Fruit fly (Drosophila melanogaster) whole organism, embryonic: ENCODE measurements around the gene AP-1mu.
A peak's percentile ranks its signal among the peaks of the same experiment; 100 is the strongest.

Experiments
- Asciz ChIP-seq: fragments of 200-800 bp; sonication (Bioruptor generic); optimal IDR thresholded peaks from 2 replicates; lab custom pipeline; 2017; ENCODE audit warnings: missing biosample characterization, mild to moderate bottlenecking, missing genetic modification characterization, missing genetic modification reagents
- CG10209 ChIP-seq: fragments of 200-800 bp; sonication (Bioruptor generic); optimal IDR thresholded peaks from 3 replicates; lab custom pipeline; 2017; ENCODE audit warnings: missing biosample characterization, mild to moderate bottlenecking, missing genetic modification characterization, missing genetic modification reagents
- CG1024 ChIP-seq: fragments of 200-800 bp; sonication (Bioruptor generic); IDR thresholded peaks from 2 replicates; pipeline ENCODE4 v1.3.6; 2022; ENCODE audit warnings: missing biosample characterization, missing genetic modification characterization
- CG10565 ChIP-seq: fragments of 200-800 bp; sonication (Bioruptor generic); optimal IDR thresholded peaks from 3 replicates; lab custom pipeline; 2016; ENCODE audit warnings: missing biosample characterization, mild to moderate bottlenecking, missing genetic modification characterization
- CG11247 ChIP-seq: fragments of 200-800 bp; sonication (Bioruptor generic); IDR thresholded peaks from 2 replicates; pipeline ENCODE4 v1.3.6; 2022; ENCODE audit warnings: missing biosample characterization, missing genetic modification characterization
- CG16779 ChIP-seq: fragments of 200-800 bp; sonication (Bioruptor generic); IDR thresholded peaks from 2 replicates; pipeline ENCODE4 v1.3.6; 2022; ENCODE audit warnings: missing biosample characterization, missing genetic modification characterization
- CG16863 ChIP-seq: fragments of 200-800 bp; sonication (Bioruptor generic); optimal IDR thresholded peaks from 3 replicates; lab custom pipeline; 2016; ENCODE audit warnings: missing biosample characterization, missing genetic modification characterization
- CG17385 ChIP-seq: fragments of 200-800 bp; sonication (Bioruptor generic); optimal IDR thresholded peaks from 3 replicates; lab custom pipeline; 2018; ENCODE audit warnings: missing biosample characterization, mild to moderate bottlenecking, missing genetic modification characterization
- CG18262 ChIP-seq: fragments of 200-800 bp; optimal IDR thresholded peaks from 3 replicates; lab custom pipeline; 2019; ENCODE audit warnings: missing biosample characterization, mild to moderate bottlenecking, missing genetic modification characterization, moderate library complexity
- CG18476 ChIP-seq: fragments of 200-800 bp; sonication (Bioruptor generic); optimal IDR thresholded peaks from 2 replicates; lab custom pipeline; 2016; ENCODE audit warnings: missing biosample characterization, mild to moderate bottlenecking, missing genetic modification characterization
- CG2202 ChIP-seq: fragments of 200-800 bp; sonication (Bioruptor generic); optimal IDR thresholded peaks from 2 replicates; lab custom pipeline; 2018; ENCODE audit warnings: missing biosample characterization, mild to moderate bottlenecking, missing genetic modification characterization
- CG42726 ChIP-seq: fragments of 200-800 bp; sonication (Bioruptor generic); IDR thresholded peaks from 2 replicates; pipeline ENCODE4 v1.3.6; 2022; ENCODE audit warnings: missing biosample characterization, missing genetic modification characterization; ENCODE audit not compliant: partially characterized antibody
- CG4404 ChIP-seq: fragments of 200-800 bp; sonication (Bioruptor generic); IDR thresholded peaks from 2 replicates; pipeline ENCODE4 v1.3.6; 2022; ENCODE audit warnings: missing biosample characterization, missing genetic modification characterization
- CG6175 ChIP-seq: fragments of 200-800 bp; sonication (Bioruptor generic); IDR thresholded peaks from 3 replicates; pipeline ENCODE4 v1.3.6; 2022; ENCODE audit warnings: missing biosample characterization, missing genetic modification characterization
- CG7839 ChIP-seq: fragments of 200-800 bp; sonication (Bioruptor generic); optimal IDR thresholded peaks from 3 replicates; lab custom pipeline; 2018; ENCODE audit warnings: missing biosample characterization, mild to moderate bottlenecking, missing genetic modification characterization, moderate library complexity
- CG7928 ChIP-seq: fragments of 200-800 bp; sonication (Bioruptor generic); optimal IDR thresholded peaks from 2 replicates; lab custom pipeline; 2017; ENCODE audit warnings: missing biosample characterization, mild to moderate bottlenecking, missing genetic modification characterization
- CG8765 ChIP-seq: fragments of 200-800 bp; sonication (Bioruptor generic); IDR thresholded peaks from 2 replicates; pipeline ENCODE4 v1.3.6; 2022; ENCODE audit warnings: missing biosample characterization, missing genetic modification characterization
- CG9215 ChIP-seq: fragments of 200-800 bp; sonication (Bioruptor generic); IDR thresholded peaks from 2 replicates; pipeline ENCODE4 v1.3.6; 2022; ENCODE audit warnings: missing biosample characterization, missing genetic modification characterization
- CkIIα-i1 ChIP-seq: fragments of 200-800 bp; sonication (Bioruptor generic); IDR thresholded peaks from 2 replicates; pipeline ENCODE4 v1.3.6; 2022; ENCODE audit warnings: missing biosample characterization, missing genetic modification characterization
- Dad ChIP-seq: fragments of 200-800 bp; sonication (Bioruptor generic); optimal IDR thresholded peaks from 3 replicates; lab custom pipeline; 2016; ENCODE audit warnings: missing biosample characterization, missing genetic modification characterization
- Deaf1 ChIP-seq: fragments of 200-800 bp; optimal IDR thresholded peaks from 3 replicates; lab custom pipeline; 2019; ENCODE audit warnings: missing biosample characterization, mild to moderate bottlenecking, missing genetic modification characterization, moderate library complexity
- HHEX ChIP-seq: fragments of 200-800 bp; sonication (Bioruptor generic); optimal IDR thresholded peaks from 3 replicates; lab custom pipeline; 2017; ENCODE audit warnings: missing biosample characterization, mild to moderate bottlenecking, missing genetic modification characterization, missing genetic modification reagents
- Hmr ChIP-seq: fragments of 200-800 bp; sonication (Bioruptor generic); optimal IDR thresholded peaks from 3 replicates; lab custom pipeline; 2017; ENCODE audit warnings: mild to moderate bottlenecking, missing biosample characterization, missing genetic modification reagents, missing genetic modification characterization
- MESR4 ChIP-seq: fragments of 200-800 bp; sonication (Bioruptor generic); optimal IDR thresholded peaks from 2 replicates; lab custom pipeline; 2018; ENCODE audit warnings: missing biosample characterization, mild to moderate bottlenecking, missing genetic modification characterization, moderate library complexity
- Max ChIP-seq: fragments of 200-800 bp; sonication (Bioruptor generic); optimal IDR thresholded peaks from 2 replicates; lab custom pipeline; 2016; ENCODE audit warnings: missing biosample characterization, mild to moderate bottlenecking, missing genetic modification characterization
- Oli ChIP-seq: fragments of 200-800 bp; sonication (Bioruptor generic); optimal IDR thresholded peaks from 2 replicates; lab custom pipeline; 2018; ENCODE audit warnings: missing biosample characterization, mild to moderate bottlenecking, missing genetic modification characterization, moderate library complexity
- Poxn ChIP-seq: fragments of 200-800 bp; sonication (Bioruptor generic); IDR thresholded peaks from 2 replicates; pipeline ENCODE4 v1.3.6; 2022; ENCODE audit warnings: missing biosample characterization, missing genetic modification characterization
- Ravus ChIP-seq: fragments of 200-800 bp; sonication (Bioruptor generic); IDR thresholded peaks from 2 replicates; pipeline ENCODE4 v1.3.6; 2022; ENCODE audit warnings: missing biosample characterization, missing genetic modification characterization
- Vsx1 ChIP-seq: fragments of 200-800 bp; sonication (Bioruptor generic); optimal IDR thresholded peaks from 2 replicates; lab custom pipeline; 2017; ENCODE audit warnings: missing biosample characterization, mild to moderate bottlenecking, missing genetic modification characterization, missing genetic modification reagents
- Xrp1 ChIP-seq: fragments of 200-800 bp; sonication (Bioruptor generic); IDR thresholded peaks from 2 replicates; pipeline ENCODE4 v1.3.6; 2022; ENCODE audit warnings: missing biosample characterization, missing genetic modification characterization
- ab ChIP-seq: fragments of 200-800 bp; sonication (Bioruptor generic); optimal IDR thresholded peaks from 2 replicates; lab custom pipeline; 2016; ENCODE audit warnings: missing biosample characterization, missing genetic modification characterization
- al ChIP-seq: fragments of 200-800 bp; sonication (Bioruptor generic); IDR thresholded peaks from 2 replicates; pipeline ENCODE4 v1.3.6; 2022; ENCODE audit warnings: missing biosample characterization, missing genetic modification characterization
- ara ChIP-seq: fragments of 200-800 bp; sonication (Bioruptor generic); IDR thresholded peaks from 2 replicates; pipeline ENCODE4 v1.3.6; 2022; ENCODE audit warnings: missing biosample characterization, missing genetic modification characterization
- bbx ChIP-seq: fragments of 200-800 bp; sonication (Bioruptor generic); IDR thresholded peaks from 2 replicates; pipeline ENCODE4 v1.3.6; 2022; ENCODE audit warnings: missing biosample characterization, missing genetic modification characterization; ENCODE audit not compliant: partially characterized antibody
- bcd ChIP-seq: fragments of 200-800 bp; sonication (Bioruptor generic); optimal IDR thresholded peaks from 2 replicates; lab custom pipeline; 2017; ENCODE audit warnings: missing biosample characterization, mild to moderate bottlenecking, missing genetic modification characterization
- dysf ChIP-seq: fragments of 200-800 bp; sonication (Bioruptor generic); IDR thresholded peaks from 3 replicates; pipeline ENCODE4 v1.3.6; 2022; ENCODE audit warnings: missing biosample characterization, missing genetic modification characterization
- gem ChIP-seq: fragments of 200-800 bp; sonication (Bioruptor generic); optimal IDR thresholded peaks from 2 replicates; lab custom pipeline; 2019; ENCODE audit warnings: missing biosample characterization, mild to moderate bottlenecking, missing genetic modification characterization, moderate library complexity
- kay ChIP-seq: fragments of 200-800 bp; sonication (Bioruptor generic); optimal IDR thresholded peaks from 2 replicates; lab custom pipeline; 2016; ENCODE audit warnings: missing biosample characterization, missing genetic modification characterization
- klu ChIP-seq: fragments of 200-800 bp; sonication (Bioruptor generic); IDR thresholded peaks from 2 replicates; pipeline ENCODE4 v1.3.6; 2022; ENCODE audit warnings: missing biosample characterization, missing genetic modification characterization
- mam ChIP-seq: fragments of 200-800 bp; sonication (Bioruptor generic); optimal IDR thresholded peaks from 3 replicates; lab custom pipeline; 2016; ENCODE audit warnings: missing biosample characterization, missing genetic modification characterization
- mld ChIP-seq: fragments of 200-800 bp; sonication (Bioruptor generic); IDR thresholded peaks from 3 replicates; pipeline ENCODE4 v1.3.6; 2022; ENCODE audit warnings: missing biosample characterization, missing genetic modification characterization; ENCODE audit not compliant: partially characterized antibody
- nmo ChIP-seq: fragments of 200-800 bp; sonication (Bioruptor generic); optimal IDR thresholded peaks from 2 replicates; lab custom pipeline; 2018; ENCODE audit warnings: missing biosample characterization, mild to moderate bottlenecking, missing genetic modification characterization, moderate library complexity
- pfk ChIP-seq: fragments of 200-800 bp; sonication (Bioruptor generic); optimal IDR thresholded peaks from 2 replicates; lab custom pipeline; 2018; ENCODE audit warnings: missing biosample characterization, mild to moderate bottlenecking, missing genetic modification characterization, moderate library complexity
- row ChIP-seq: fragments of 200-800 bp; sonication (Bioruptor generic); IDR thresholded peaks from 3 replicates; pipeline ENCODE4 v1.3.6; 2022; ENCODE audit warnings: missing biosample characterization, missing genetic modification characterization
- sim ChIP-seq: fragments of 200-800 bp; sonication (Bioruptor generic); IDR thresholded peaks from 2 replicates; pipeline ENCODE4 v1.3.6; 2022; ENCODE audit warnings: missing biosample characterization, missing genetic modification characterization
- sqz ChIP-seq: fragments of 200-800 bp; sonication (Bioruptor generic); optimal IDR thresholded peaks from 3 replicates; lab custom pipeline; 2018; ENCODE audit warnings: missing biosample characterization, mild to moderate bottlenecking, missing genetic modification characterization
- stc ChIP-seq: fragments of 200-800 bp; sonication (Bioruptor generic); IDR thresholded peaks from 2 replicates; pipeline ENCODE4 v1.3.6; 2022; ENCODE audit warnings: missing biosample characterization, missing genetic modification characterization
- stwl ChIP-seq: fragments of 200-800 bp; sonication (Bioruptor generic); optimal IDR thresholded peaks from 3 replicates; lab custom pipeline; 2018; ENCODE audit warnings: missing biosample characterization, mild to moderate bottlenecking, missing genetic modification characterization, moderate library complexity
- tap ChIP-seq: fragments of 200-800 bp; optimal IDR thresholded peaks from 3 replicates; lab custom pipeline; 2019; ENCODE audit warnings: missing biosample characterization, mild to moderate bottlenecking, missing genetic modification characterization, moderate library complexity
- tio ChIP-seq: fragments of 200-800 bp; sonication (Bioruptor generic); optimal IDR thresholded peaks from 2 replicates; lab custom pipeline; 2017; ENCODE audit warnings: missing biosample characterization, missing genetic modification characterization, inconsistent platforms
- wek ChIP-seq: fragments of 200-800 bp; sonication (Bioruptor generic); optimal IDR thresholded peaks from 3 replicates; lab custom pipeline; 2018; ENCODE audit warnings: missing biosample characterization, mild to moderate bottlenecking, missing genetic modification characterization, moderate library complexity

The AP-1mu gene

DNA sequence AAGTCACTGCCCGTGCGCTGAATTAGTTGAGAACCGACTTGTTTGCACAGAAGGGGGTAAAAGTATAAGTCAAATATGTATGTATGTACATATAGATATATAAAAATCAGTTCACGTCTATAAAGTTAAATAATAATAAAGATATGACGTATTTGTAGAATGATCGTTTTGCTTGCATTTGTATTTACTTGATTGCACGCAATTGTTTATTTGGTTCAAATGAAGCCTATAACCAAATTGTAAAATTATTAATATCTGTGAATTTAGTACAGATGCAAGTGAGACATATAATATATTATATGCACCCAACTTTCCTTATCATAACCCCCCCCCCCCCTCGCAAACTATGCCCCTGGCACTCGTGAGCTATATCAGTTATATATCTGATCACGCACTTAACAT is 41.2 kb upstream of the AP-1mu start (continued):
- TF ChIP-seq Vsx1 (GFP tag; lab: Kevin White, UChicago) (no peak), CG1024 (GFP tag; lab: Robert Waterston, UW) (no peak), CG10209 (GFP tag; lab: Kevin White, UChicago) (peak; percentile 60), CG42726 (GFP tag; lab: Robert Waterston, UW) (no peak), CG11247 (no peak), Hmr (GFP tag; lab: Kevin White, UChicago) (peak; percentile 65), Oli (tag; lab: Kevin White, UChicago) (peak; percentile 32), stwl (tag; lab: Kevin White, UChicago) (no peak), wek (GFP tag; lab: Kevin White, UChicago) (peak; percentile 31), dysf (peak; percentile 68; the same call in 2 of the 3 replicates), tap (peak; percentile 30), CG6175 (no peak), CG18476 (GFP tag; lab: Kevin White, UChicago) (no peak), Dad (no peak), CG16779 (no peak), tio (GFP tag; lab: Kevin White, UChicago) (peak; percentile 23), CG10565 (GFP tag; lab: Kevin White, UChicago) (no peak), Deaf1 (peak; percentile 36), nmo (peak; percentile 61), mam (GFP tag; lab: Kevin White, UChicago) (no peak), al (GFP tag; lab: Robert Waterston, UW) (peak; percentile 52; the same call in 1 of the 2 replicates), CG2202 (tag; lab: Kevin White, UChicago) (peak; percentile 31), MESR4 (GFP tag; lab: Kevin White, UChicago) (no peak), bcd (peak; percentile 25), klu (GFP tag; lab: Robert Waterston, UW) (no peak), Xrp1 (GFP tag; lab: Robert Waterston, UW) (peak; percentile 50), CG7928 (GFP tag; lab: Kevin White, UChicago) (peak; percentile 37), pfk (GFP tag; lab: Kevin White, UChicago) (no peak), bbx (no peak), Max (GFP tag; lab: Kevin White, UChicago) (no peak), CkIIα-i1 (no peak), CG9215 (peak; percentile 53), CG18262 (tag; lab: Kevin White, UChicago) (peak; percentile 56), CG8765 (GFP tag; lab: Robert Waterston, UW) (no peak), gem (tag; lab: Kevin White, UChicago) (peak; percentile 57), CG16863 (GFP tag; lab: Kevin White, UChicago) (no peak), Poxn (GFP tag; lab: Robert Waterston, UW) (no peak), mld (GFP tag; lab: Robert Waterston, UW) (no peak), CG4404 (GFP tag; lab: Robert Waterston, UW) (no peak), HHEX (peak; percentile 55), CG7839 (tag; lab: Kevin White, UChicago) (peak; percentile 71), CG17385 (GFP tag; lab: Kevin White, UChicago) (peak; percentile 40), sqz (GFP tag; lab: Kevin White, UChicago) (peak; percentile 27), ab (no peak), Asciz (GFP tag; lab: Kevin White, UChicago) (peak; percentile 63), ara (GFP tag; lab: Robert Waterston, UW) (no peak), kay (GFP tag; lab: Kevin White, UChicago) (peak; percentile 43), row (GFP tag; lab: Robert Waterston, UW) (0 out of 3 replicates have a peak, but pooled peaks have one; percentile 14), stc (GFP tag; lab: Robert Waterston, UW) (0 out of 2 replicates have a peak, but pooled peaks have one; percentile 37), sim (GFP tag; lab: Robert Waterston, UW) (no peak), Ravus (no peak)
